Fruit fly (Drosophila melanogaster): ENCODE measurements around the gene Sgs7.

Sgs7 gene

DNA sequence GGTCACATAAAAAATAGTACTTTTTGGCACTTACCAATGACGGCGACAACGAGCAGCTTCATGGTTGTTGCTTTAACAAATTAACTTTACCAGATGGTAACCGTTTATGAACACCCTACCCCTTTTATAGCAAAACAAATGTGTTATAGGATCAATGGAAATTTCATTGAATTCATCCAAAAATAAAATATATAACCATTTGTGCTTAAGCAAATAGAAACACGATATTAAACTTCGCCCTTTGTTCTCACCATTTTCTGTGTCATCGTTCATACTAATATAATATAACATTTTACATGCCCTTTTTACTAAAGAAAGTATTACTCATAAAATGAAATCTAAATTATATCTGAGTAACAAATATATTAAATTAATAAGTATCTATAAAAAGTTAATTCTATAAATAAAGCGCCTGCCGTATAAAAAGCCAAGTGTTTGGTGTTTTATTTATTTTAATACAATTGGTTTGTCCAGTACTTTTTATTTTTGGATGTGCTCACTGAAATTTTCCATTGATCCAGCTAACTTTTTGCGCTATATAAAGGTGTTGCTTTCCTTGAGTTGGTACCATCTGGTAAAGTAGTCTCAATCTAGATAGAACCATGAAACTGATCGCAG is at the start of gene Sgs7, which contains the start of gene Sgs8:
Gene Sgs7 (plus strand): TSS at position 568 of the 618 bp plus-strand sequence.
Gene Sgs8 (minus strand): TSS at position 101 of the 618 bp plus-strand sequence.
- TF ChIP-seq pdm3 (GFP tag; optimal IDR thresholded peaks at IDR 0.05) (no peak), topi (GFP tag; optimal IDR thresholded peaks at IDR 0.05) (no peak), CG31627 (GFP tag; optimal IDR thresholded peaks at IDR 0.05) (no peak), CG6163 (GFP tag; IDR thresholded peaks at IDR 0.05) (no peak), Hr38 (GFP tag; optimal IDR thresholded peaks at IDR 0.05) (no peak), salr (GFP tag; optimal IDR thresholded peaks at IDR 0.05) (no peak), ss (GFP tag; optimal IDR thresholded peaks at IDR 0.05) (no peak), Gug (GFP tag; IDR thresholded peaks at IDR 0.05) (no peak), net (GFP tag; optimal IDR thresholded peaks at IDR 0.05) (no peak)

DNA sequence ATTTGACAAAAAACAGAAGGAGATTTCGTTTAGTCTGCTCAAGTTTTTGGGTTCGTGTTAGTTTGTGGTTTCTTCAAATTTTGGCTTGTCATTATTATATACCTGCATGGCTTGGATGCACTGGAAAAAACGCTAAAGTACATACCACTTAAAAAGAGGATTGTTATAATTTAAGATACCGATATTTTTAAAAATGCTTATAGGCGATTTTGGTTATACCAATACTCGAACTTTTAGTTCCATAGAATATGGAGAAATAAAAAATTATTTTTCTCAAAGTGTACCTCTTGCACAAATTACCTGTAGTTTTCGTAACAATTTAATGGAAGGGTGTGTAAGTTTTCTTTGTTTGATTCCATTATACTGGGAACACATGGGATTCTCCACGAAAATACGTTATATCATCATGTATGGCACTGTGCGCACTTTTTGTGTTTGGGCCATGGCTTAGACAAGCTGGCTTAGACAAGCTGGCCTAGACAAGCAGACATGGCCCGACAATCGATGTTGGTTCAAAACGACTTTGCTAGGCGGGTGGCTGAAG is 44.2 kb upstream of the Sgs7 start, which contains the start of gene Fum3:
Gene Fum3 (minus strand): TSS at position 494 of the 544 bp plus-strand sequence.
- TF ChIP-seq svp (GFP tag) (peak; percentile 48), vri (GFP tag; optimal IDR thresholded peaks at IDR 0.05) (no peak)

dm6 chr3L:11466985-11467384 is 42.7 kb upstream of the Sgs7 start:
- TF ChIP-seq Lpt (GFP tag; optimal IDR thresholded peaks at IDR 0.05) (no peak), Hr38 (GFP tag; optimal IDR thresholded peaks at IDR 0.05) (no peak), dsx (GFP tag; optimal IDR thresholded peaks at IDR 0.05; ENCODE audit: poor library complexity, severe bottlenecking) (peak; percentile 76), CG1621 (tag; optimal IDR thresholded peaks at IDR 0.05) (no peak), Ets21C (GFP tag; optimal IDR thresholded peaks at IDR 0.05) (no peak), Sox102F (GFP tag; optimal IDR thresholded peaks at IDR 0.05) (peak; percentile 4), CG4318 (GFP tag; optimal IDR thresholded peaks at IDR 0.05) (no peak), CG6854 (GFP tag; optimal IDR thresholded peaks at IDR 0.05) (no peak), Eip75B (GFP tag; optimal IDR thresholded peaks at IDR 0.05) (no peak), CG10669 (GFP tag; optimal IDR thresholded peaks at IDR 0.05) (no peak), spab (GFP tag; optimal IDR thresholded peaks at IDR 0.05) (peak; percentile 19), CG11762 (GFP tag; optimal IDR thresholded peaks at IDR 0.05; ENCODE audit: insufficient read depth) (no peak), Blimp-1 (GFP tag; optimal IDR thresholded peaks at IDR 0.05) (no peak), Eip78C (GFP tag) (peak; percentile 64), lz (GFP tag; optimal IDR thresholded peaks at IDR 0.05) (peak; percentile 5), CG6792 (GFP tag; optimal IDR thresholded peaks at IDR 0.05) (peak; percentile 20), CG6276 (GFP tag; optimal IDR thresholded peaks at IDR 0.05) (no peak), Smox (GFP tag; optimal IDR thresholded peaks at IDR 0.05) (no peak), svp (GFP tag) (no peak), Hr4 (GFP tag; optimal IDR thresholded peaks at IDR 0.05) (no peak), CG34406 (GFP tag; optimal IDR thresholded peaks at IDR 0.05) (peak; percentile 47), OdsH (GFP tag; optimal IDR thresholded peaks at IDR 0.05) (peak; percentile 41), CG32006 (GFP tag; optimal IDR thresholded peaks at IDR 0.05) (peak; percentile 28), pdm3 (GFP tag; optimal IDR thresholded peaks at IDR 0.05) (no peak), CG7368 (GFP tag; optimal IDR thresholded peaks at IDR 0.05) (no peak), CG15336 (GFP tag; IDR thresholded peaks at IDR 0.05) (no peak), Sox14 (GFP tag; optimal IDR thresholded peaks at IDR 0.05) (no peak), Sox15 (GFP tag; optimal IDR thresholded peaks at IDR 0.05) (no peak), cyc (GFP tag; optimal IDR thresholded peaks at IDR 0.05) (peak; percentile 12), ss (GFP tag; optimal IDR thresholded peaks at IDR 0.05) (no peak), topi (GFP tag; optimal IDR thresholded peaks at IDR 0.05) (no peak), esn (GFP tag; optimal IDR thresholded peaks at IDR 0.05) (peak; percentile 45), CG11902 (GFP tag; optimal IDR thresholded peaks at IDR 0.05) (no peak), Met (GFP tag; optimal IDR thresholded peaks at IDR 0.05) (no peak), CG11294 (GFP tag; IDR thresholded peaks at IDR 0.05) (no peak), CG6163 (GFP tag; IDR thresholded peaks at IDR 0.05) (no peak), CG8632 (GFP tag; optimal IDR thresholded peaks at IDR 0.05) (peak; percentile 55), CG9139 (GFP tag; optimal IDR thresholded peaks at IDR 0.05) (no peak), dac (GFP tag; optimal IDR thresholded peaks at IDR 0.05) (no peak), CG31627 (GFP tag; optimal IDR thresholded peaks at IDR 0.05) (no peak), CG8319 (GFP tag; optimal IDR thresholded peaks at IDR 0.05) (no peak), salr (GFP tag; optimal IDR thresholded peaks at IDR 0.05) (peak in 1 of 2 experiments; percentile 4), vri (GFP tag; optimal IDR thresholded peaks at IDR 0.05) (no peak)
